Worm (Caenorhabditis elegans) whole organism, L4/young adult: ENCODE results near the gene tmem-131.

ENCODE experiments used
- W03F9.2 ChIP-seq: fragments of 150-350 bp; optimal IDR thresholded peaks from 2 replicates; lab custom pipeline; 2014; ENCODE audit warnings: missing biosample characterization, missing genetic modification characterization
- dao-5 ChIP-seq: sonication (generic microtip); optimal IDR thresholded peaks from 2 replicates; lab custom pipeline; 2016; ENCODE audit warnings: missing genotype, missing genetic modification characterization, moderate library complexity, missing compliant biosample characterization
- him-1 ChIP-seq: sonication (generic microtip); optimal IDR thresholded peaks from 2 replicates; lab custom pipeline; 2016; ENCODE audit warnings: missing genotype, missing genetic modification reagents, missing genetic modification characterization, missing compliant biosample characterization

DNA sequence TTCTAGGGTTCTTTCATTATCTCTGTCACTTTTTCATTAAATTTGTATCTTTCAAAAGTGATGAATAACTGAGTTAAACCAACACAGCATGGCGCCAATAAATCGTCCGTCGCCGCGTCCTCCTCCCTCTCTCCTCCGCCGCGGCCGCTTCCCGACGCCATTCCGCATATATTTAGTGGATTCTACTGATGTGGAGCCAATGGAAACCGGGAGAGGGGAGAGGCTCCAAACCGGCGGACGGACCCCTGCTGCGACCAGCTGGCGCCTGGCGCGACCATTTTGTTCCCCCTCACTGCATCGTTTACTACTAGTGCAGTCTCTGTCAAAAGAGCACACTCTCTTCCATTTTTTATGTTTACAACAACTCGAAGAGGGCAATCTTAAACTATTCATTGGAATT, 46.8 kb downstream of the tmem-131 start:
- TF ChIP-seq him-1 (tag; lab: Kevin White, UChicago) (no peak), dao-5 (tag; lab: Kevin White, UChicago) (no peak), W03F9.2 (tag; lab: Kevin White, UChicago) (no peak)
